Worm (Caenorhabditis elegans): Measurements from ENCODE around the gene B0391.14.
A peak's percentile ranks its signal among the peaks of the same experiment; 100 is the strongest.

Gene B0391.14

DNA sequence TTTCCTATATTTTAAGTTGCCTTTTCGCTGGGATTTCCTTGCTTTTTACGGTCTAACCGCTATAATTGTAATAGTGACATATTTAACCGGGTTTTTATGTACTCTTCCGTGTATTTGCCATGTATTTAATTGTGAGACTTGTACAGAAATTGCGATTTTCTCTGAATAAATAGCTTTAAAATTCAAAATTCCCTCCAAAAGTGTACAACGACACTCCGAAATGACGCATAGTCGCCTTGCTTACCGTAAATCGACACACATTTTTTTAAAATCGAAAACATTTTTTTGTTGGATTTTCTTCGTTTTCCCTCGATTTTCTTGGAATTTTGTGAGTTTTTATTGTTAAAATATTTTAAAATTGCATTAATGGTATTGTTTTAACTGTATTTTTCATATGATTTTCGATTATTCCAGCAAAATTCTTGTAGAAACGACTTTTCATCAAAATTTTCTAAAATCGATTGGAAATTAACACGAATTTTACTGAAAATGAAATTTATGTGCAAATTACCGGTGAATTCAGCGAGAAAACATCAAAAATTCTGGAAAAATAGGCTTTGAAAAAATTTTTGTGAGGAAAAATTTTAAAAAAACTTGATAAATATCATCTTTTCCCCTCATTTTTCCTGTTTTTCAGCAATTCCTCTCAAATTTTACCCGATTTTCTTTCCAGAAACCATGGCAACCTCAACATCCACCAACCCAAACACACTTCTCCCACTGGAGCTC is 29.8 kb downstream of the B0391.14 start, which contains the start of gene lsm-5:
TSS of gene lsm-5 (plus strand) at position 679 of the 729 bp plus-strand sequence.
- TF ChIP-seq ceh-91 (GFP tag; IDR thresholded peaks at IDR 0.05) (no peak), ccch-3 (GFP tag; optimal IDR thresholded peaks at IDR 0.05) (no peak), F33H1.4 (GFP tag; IDR thresholded peaks at IDR 0.05) (no peak), atf-7 (tag; optimal IDR thresholded peaks at IDR 0.05) (no peak), K12H6.12 (tag; optimal IDR thresholded peaks at IDR 0.05) (no peak), Y95B8A.8 (GFP tag; IDR thresholded peaks at IDR 0.05) (no peak), zim-3 (tag; optimal IDR thresholded peaks at IDR 0.05) (no peak), lin-54 (GFP tag; optimal IDR thresholded peaks at IDR 0.05) (peak; percentile 79), repo-1 (tag; optimal IDR thresholded peaks at IDR 0.05) (no peak), nhr-80 (tag; optimal IDR thresholded peaks at IDR 0.05) (no peak), ztf-6 (GFP tag; IDR thresholded peaks at IDR 0.05) (no peak), F57A8.1 (GFP tag; optimal IDR thresholded peaks at IDR 0.05) (no peak), efl-1 (GFP tag; optimal IDR thresholded peaks at IDR 0.05) (peak; percentile 67), Y53G8AR.9 (GFP tag; conservative IDR thresholded peaks at IDR 0.05) (no peak), ama-1 (optimal IDR thresholded peaks at IDR 0.05) (peak; percentile 77), ama-1 (GFP tag; optimal IDR thresholded peaks at IDR 0.05) (no peak), C06A6.2 (GFP tag; conservative IDR thresholded peaks at IDR 0.05) (no peak), mel-28 (tag; optimal IDR thresholded peaks at IDR 0.05; ENCODE audit: borderline replicate concordance) (no peak), die-1 (tag; optimal IDR thresholded peaks at IDR 0.05) (no peak), aptf-2 (GFP tag; conservative IDR thresholded peaks at IDR 0.05) (no peak), tlf-1 (GFP tag; optimal IDR thresholded peaks at IDR 0.05) (no peak), let-607 (tag; optimal IDR thresholded peaks at IDR 0.05) (no peak), ceh-40 (GFP tag; IDR thresholded peaks at IDR 0.05) (no peak), hlh-12 (tag; optimal IDR thresholded peaks at IDR 0.05) (no peak), snpc-4 (GFP tag; optimal IDR thresholded peaks at IDR 0.05) (no peak), snpc-4 (tag; optimal IDR thresholded peaks at IDR 0.05) (peak in 1 of 4 experiments; percentile 25), cebp-1 (GFP tag; IDR thresholded peaks at IDR 0.05) (no peak), cebp-1 (tag; optimal IDR thresholded peaks at IDR 0.05) (peak; percentile 45), nfya-1 (tag; optimal IDR thresholded peaks at IDR 0.05; ENCODE audit: borderline replicate concordance, insufficient read depth) (no peak), ztf-22 (GFP tag; optimal IDR thresholded peaks at IDR 0.05) (no peak), hmg-20 (GFP tag; IDR thresholded peaks at IDR 0.05) (no peak), lin-40 (tag; optimal IDR thresholded peaks at IDR 0.05) (no peak), gei-17 (GFP tag; optimal IDR thresholded peaks at IDR 0.05) (no peak), D2030.7 (GFP tag; IDR thresholded peaks at IDR 0.05) (no peak), snpc-1.3 (tag; optimal IDR thresholded peaks at IDR 0.05; ENCODE audit: insufficient read depth) (no peak), hsf-1 (GFP tag; IDR thresholded peaks at IDR 0.05) (0 out of 2 replicates have a peak, but pooled peaks have one; percentile 9), lin-26 (GFP tag; IDR thresholded peaks at IDR 0.05) (no peak), egrh-3 (GFP tag; IDR thresholded peaks at IDR 0.05) (no peak), dpl-1 (GFP tag; optimal IDR thresholded peaks at IDR 0.05) (peak; percentile 57), mcd-1 (GFP tag; IDR thresholded peaks at IDR 0.05) (no peak), cebp-2 (GFP tag; IDR thresholded peaks at IDR 0.05) (no peak), him-1 (tag; optimal IDR thresholded peaks at IDR 0.05) (peak; percentile 34), lsy-27 (tag; optimal IDR thresholded peaks at IDR 0.05; ENCODE audit: borderline replicate concordance, insufficient read depth) (no peak), lin-35 (GFP tag; optimal IDR thresholded peaks at IDR 0.05) (peak in 1 of 3 experiments; percentile 83), F23B12.7 (tag; optimal IDR thresholded peaks at IDR 0.05; ENCODE audit: insufficient read depth) (peak; percentile 49), F37B4.10 (GFP tag; IDR thresholded peaks at IDR 0.05) (no peak), F57C9.4 (tag; optimal IDR thresholded peaks at IDR 0.05) (no peak), nfyb-1 (GFP tag; IDR thresholded peaks at IDR 0.05) (no peak)

All from whole organism, young adult.